Worm (Caenorhabditis elegans) whole organism, L1 larva: ENCODE data around the gene ZC196.8.

Experiments
- blmp-1 ChIP-seq: fragments of 150-350 bp; optimal IDR thresholded peaks from 2 replicates; lab custom pipeline; 2014; ENCODE audit warnings: missing biosample characterization, missing genetic modification characterization
- nhr-11 ChIP-seq: fragments of 150-350 bp; optimal IDR thresholded peaks from 2 replicates; lab custom pipeline; 2014; ENCODE audit warnings: missing biosample characterization, missing genetic modification characterization

- TF ChIP-seq blmp-1 (tag; lab: Kevin White, UChicago) (no peak), nhr-11 (tag; lab: Kevin White, UChicago) (no peak)
Observed at ce11 chrV:8718399-8718798, 3.7 kb downstream of the ZC196.8 start.
